Fruit fly (Drosophila melanogaster) whole organism: ENCODE measurements around the gene DIP2.

Experiments
- Dll ChIP-seq: fragments of >200 bp; optimal IDR thresholded peaks from 2 replicates; lab custom pipeline; 2017
- usp ChIP-seq: fragments of >200 bp; optimal IDR thresholded peaks from 2 replicates; lab custom pipeline; 2017; ENCODE audit warnings: missing biosample characterization, missing genetic modification characterization, mixed read lengths

DNA sequence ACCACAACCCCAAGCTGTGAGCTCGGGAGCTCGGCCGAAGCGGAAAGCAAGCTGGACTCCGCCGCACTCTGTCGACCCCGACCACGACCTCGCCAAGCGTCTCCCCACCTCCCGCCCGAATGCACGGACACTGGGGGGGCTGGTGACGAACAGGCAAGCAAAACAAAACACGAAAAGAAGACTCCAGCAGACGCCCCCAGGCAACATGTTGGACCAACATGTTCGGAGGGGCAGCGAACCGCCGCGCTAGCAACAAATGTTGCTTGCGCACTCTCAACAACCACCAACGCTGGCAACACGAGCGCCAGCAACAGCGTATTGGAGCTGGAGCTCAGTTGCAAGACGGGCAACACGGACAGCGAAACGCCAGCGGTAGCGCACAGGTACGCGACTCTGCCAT is 24.5 kb upstream of the DIP2 start:
- TF ChIP-seq usp (GFP tag; lab: Kevin White, UChicago): no peak
- no peak for TF ChIP-seq Dll (lab: Kevin White, UChicago)
